Worm (Caenorhabditis elegans): ENCODE measurements around the gene F22H10.2.

ce11 chrX:16662723-16663122 is 16.6 kb upstream of the F22H10.2 start, which contains the start of gene F43B10.1:
- TF ChIP-seq him-1 (tag; optimal IDR thresholded peaks at IDR 0.05), result no peak
- no peak for TF ChIP-seq W03F9.2 (tag; optimal IDR thresholded peaks at IDR 0.05)
- TF ChIP-seq dao-5 (tag; optimal IDR thresholded peaks at IDR 0.05), result no peak

All from whole organism, L4/young adult.